Worm (Caenorhabditis elegans) whole organism, L1 larva: ENCODE measurements around the gene hum-4.
A peak's percentile ranks its signal among the peaks of the same experiment; 100 is the strongest.

Experiments used
- C04F5.9 ChIP-seq: sonication (generic microtip); optimal IDR thresholded peaks from 2 replicates; lab custom pipeline; 2016; ENCODE audit warnings: missing genetic modification characterization, missing compliant biosample characterization
- C16A3.4 ChIP-seq: fragments of 150-350 bp; optimal IDR thresholded peaks from 2 replicates; lab custom pipeline; 2014; ENCODE audit warnings: missing biosample characterization, missing genetic modification characterization
- C34B4.2 ChIP-seq: sonication (generic microtip); optimal IDR thresholded peaks from 2 replicates; lab custom pipeline; 2017; ENCODE audit warnings: mild to moderate bottlenecking, missing genetic modification characterization, missing compliant biosample characterization
- aha-1 ChIP-seq: fragments of 150-350 bp; optimal IDR thresholded peaks from 2 replicates; lab custom pipeline; 2014; ENCODE audit warnings: missing biosample characterization, missing genetic modification characterization
- alr-1 ChIP-seq: fragments of 200-800 bp; sonication (Bioruptor generic); optimal IDR thresholded peaks from 2 replicates; lab custom pipeline; 2018; ENCODE audit warnings: borderline replicate concordance, mild to moderate bottlenecking, missing genetic modification characterization, missing compliant biosample characterization
- aly-2 ChIP-seq: fragments of 150-350 bp; optimal IDR thresholded peaks from 2 replicates; lab custom pipeline; 2014; ENCODE audit warnings: missing biosample characterization, missing genetic modification characterization
- blmp-1 ChIP-seq: fragments of 150-350 bp; optimal IDR thresholded peaks from 2 replicates; lab custom pipeline; 2014; ENCODE audit warnings: missing biosample characterization, missing genetic modification characterization
- ceh-63 ChIP-seq: fragments of 200-800 bp; sonication (Bioruptor generic); optimal IDR thresholded peaks from 2 replicates; lab custom pipeline; 2018; ENCODE audit warnings: mild to moderate bottlenecking, missing genetic modification characterization, missing compliant biosample characterization
- ceh-8 ChIP-seq: fragments of 200-800 bp; sonication (Bioruptor generic); optimal IDR thresholded peaks from 2 replicates; lab custom pipeline; 2018; ENCODE audit warnings: mild to moderate bottlenecking, missing genetic modification characterization, moderate library complexity, missing compliant biosample characterization
- ceh-90 ChIP-seq: sonication (generic microtip); optimal IDR thresholded peaks from 2 replicates; lab custom pipeline; 2016; ENCODE audit warnings: missing genetic modification characterization, missing compliant biosample characterization
- dpl-1 ChIP-seq, 3 experiments: fragments of 150-350 bp in 2 of 3; sonication (generic microtip) in 1 of 3; optimal IDR thresholded peaks; 2 replicates each; lab custom pipeline; 2014 to 2017; ENCODE audit warnings: missing biosample characterization in 3 of 3, missing genetic modification characterization in 3 of 3, missing genetic modification reagents in 3 of 3
- dsc-1 ChIP-seq: sonication (generic microtip); optimal IDR thresholded peaks from 2 replicates; lab custom pipeline; 2016; ENCODE audit warnings: mild to moderate bottlenecking, missing genetic modification characterization, missing compliant biosample characterization
- efl-1 ChIP-seq, 4 experiments: fragments of 150-350 bp; optimal IDR thresholded peaks in 3 of 4; peaks in 1 of 4; 1 replicate in 1 of 4; 2 replicates in 3 of 4; lab custom pipeline; 2014; ENCODE audit warnings: missing biosample characterization in 2 of 4, missing genetic modification characterization in 2 of 4, missing genetic modification reagents in 2 of 4
- elt-2 ChIP-seq: sonication (generic microtip); optimal IDR thresholded peaks from 2 replicates; lab custom pipeline; 2016; ENCODE audit warnings: missing genetic modification characterization, mild to moderate bottlenecking, inconsistent platforms, missing compliant biosample characterization, missing genetic modification reagents
- elt-3 ChIP-seq, 6 experiments: fragments of 150-350 bp in 1 of 6; sonication (generic microtip); optimal IDR thresholded peaks; 2 replicates each; lab custom pipeline; 2017 to 2018; ENCODE audit warnings: missing biosample characterization in 6 of 6, missing genetic modification characterization in 6 of 6, inconsistent platforms in 1 of 6
- ets-5 ChIP-seq: fragments of 200-800 bp; sonication (Bioruptor generic); IDR thresholded peaks from 2 replicates; pipeline ENCODE4 v1.3.6; 2022; ENCODE audit warnings: missing genetic modification characterization, missing compliant biosample characterization
- fkh-8 ChIP-seq: sonication (generic microtip); optimal IDR thresholded peaks from 2 replicates; lab custom pipeline; 2016; ENCODE audit warnings: mild to moderate bottlenecking, missing genetic modification characterization, missing compliant biosample characterization
- fos-1 ChIP-seq: fragments of 150-350 bp; optimal IDR thresholded peaks from 2 replicates; lab custom pipeline; 2014; ENCODE audit warnings: missing biosample characterization, missing genetic modification characterization
- grh-1 ChIP-seq: fragments of 200-800 bp; sonication (Bioruptor generic); IDR thresholded peaks from 2 replicates; pipeline ENCODE4 v1.3.6; 2022; ENCODE audit warnings: missing genetic modification reagents, missing genetic modification characterization, missing compliant biosample characterization
- hlh-4 ChIP-seq: sonication (generic microtip); optimal IDR thresholded peaks from 2 replicates; lab custom pipeline; 2016; ENCODE audit warnings: mild to moderate bottlenecking, missing genetic modification characterization, missing compliant biosample characterization
- hpl-2 ChIP-seq: fragments of 150-350 bp; optimal IDR thresholded peaks from 2 replicates; lab custom pipeline; 2014; ENCODE audit warnings: missing biosample characterization, missing genetic modification reagents, missing genetic modification characterization
- irx-1 ChIP-seq: sonication (generic microtip); optimal IDR thresholded peaks from 2 replicates; lab custom pipeline; 2016; ENCODE audit warnings: missing genetic modification characterization, missing compliant biosample characterization
- jun-1 ChIP-seq: fragments of 150-350 bp; optimal IDR thresholded peaks from 2 replicates; lab custom pipeline; 2014; ENCODE audit warnings: missing biosample characterization, missing genetic modification reagents, missing genetic modification characterization
- lin-39 ChIP-seq: fragments of 150-350 bp; optimal IDR thresholded peaks from 2 replicates; lab custom pipeline; 2014; ENCODE audit warnings: missing biosample characterization, missing genetic modification reagents, missing genetic modification characterization
- lir-3 ChIP-seq: sonication (generic microtip); optimal IDR thresholded peaks from 2 replicates; lab custom pipeline; 2016; ENCODE audit warnings: mild to moderate bottlenecking, missing genetic modification characterization, moderate library complexity, missing compliant biosample characterization; ENCODE audit not compliant: poor library complexity
- mab-9 ChIP-seq: fragments of 200-800 bp; sonication (Bioruptor generic); IDR thresholded peaks from 2 replicates; pipeline ENCODE4 v1.3.6; 2022; ENCODE audit warnings: missing genetic modification reagents, missing genetic modification characterization, missing compliant biosample characterization
- mdl-1 ChIP-seq, 2 experiments: fragments of 150-350 bp; optimal IDR thresholded peaks; 2 replicates each; lab custom pipeline; 2014 to 2017; ENCODE audit warnings: missing biosample characterization in 2 of 2, missing genetic modification characterization in 2 of 2, inconsistent platforms in 1 of 2
- nhr-11 ChIP-seq: fragments of 150-350 bp; optimal IDR thresholded peaks from 2 replicates; lab custom pipeline; 2014; ENCODE audit warnings: missing biosample characterization, missing genetic modification characterization
- nhr-12 ChIP-seq: sonication (generic microtip); optimal IDR thresholded peaks from 2 replicates; lab custom pipeline; 2017; ENCODE audit warnings: missing biosample characterization, missing genetic modification characterization
- nhr-19 ChIP-seq: fragments of 200-800 bp; sonication (Bioruptor generic); conservative IDR thresholded peaks from 2 replicates; pipeline ENCODE4 v1.3.6; 2022; ENCODE audit warnings: missing genetic modification characterization, missing compliant biosample characterization
- nhr-20 ChIP-seq: sonication (generic microtip); optimal IDR thresholded peaks from 2 replicates; lab custom pipeline; 2016; ENCODE audit warnings: mild to moderate bottlenecking, missing genetic modification characterization, missing compliant biosample characterization
- nhr-28 ChIP-seq: fragments of 150-350 bp; optimal IDR thresholded peaks from 2 replicates; lab custom pipeline; 2014; ENCODE audit warnings: missing biosample characterization, missing genetic modification characterization
- nhr-76 ChIP-seq: sonication (generic microtip); optimal IDR thresholded peaks from 2 replicates; lab custom pipeline; 2017; ENCODE audit warnings: missing biosample characterization, missing genetic modification characterization
- nhr-77 ChIP-seq: fragments of 150-350 bp; optimal IDR thresholded peaks from 2 replicates; lab custom pipeline; 2014; ENCODE audit warnings: missing biosample characterization, missing genetic modification characterization
- nhr-85 ChIP-seq: sonication (generic microtip); peaks from one replicate; lab custom pipeline; 2016; ENCODE audit warnings: missing genetic modification characterization, inconsistent platforms, missing compliant biosample characterization
- pag-3 ChIP-seq: sonication (generic microtip); optimal IDR thresholded peaks from 2 replicates; lab custom pipeline; 2017; ENCODE audit warnings: missing genetic modification characterization, mild to moderate bottlenecking, missing compliant biosample characterization, antibody characterized with exemption, borderline replicate concordance; ENCODE audit not compliant: insufficient read depth
- pax-3 ChIP-seq: fragments of 200-800 bp; sonication (Bioruptor generic); optimal IDR thresholded peaks from 2 replicates; lab custom pipeline; 2018; ENCODE audit warnings: mild to moderate bottlenecking, missing genetic modification characterization, moderate library complexity, missing compliant biosample characterization
- pqm-1 ChIP-seq: sonication (generic microtip); optimal IDR thresholded peaks from 3 replicates; lab custom pipeline; 2017; ENCODE audit warnings: missing biosample characterization, missing genetic modification characterization
- skn-1 ChIP-seq: fragments of 150-350 bp; optimal IDR thresholded peaks from 2 replicates; lab custom pipeline; 2014; ENCODE audit warnings: missing biosample characterization, missing genetic modification characterization
- snpc-4 ChIP-seq: fragments of 150-350 bp; optimal IDR thresholded peaks from 2 replicates; lab custom pipeline; 2014; ENCODE audit warnings: missing biosample characterization, missing genetic modification characterization
- snu-23 ChIP-seq: sonication (generic microtip); optimal IDR thresholded peaks from 2 replicates; lab custom pipeline; 2016; ENCODE audit warnings: missing genetic modification characterization, missing compliant biosample characterization
- sox-4 ChIP-seq: sonication (generic microtip); optimal IDR thresholded peaks from 2 replicates; lab custom pipeline; 2016; ENCODE audit warnings: missing genetic modification characterization, missing compliant biosample characterization
- sup-37 ChIP-seq: fragments of 200-800 bp; sonication (Bioruptor generic); optimal IDR thresholded peaks from 2 replicates; lab custom pipeline; 2018; ENCODE audit warnings: mild to moderate bottlenecking, missing genetic modification characterization, missing compliant biosample characterization
- swsn-7 ChIP-seq: sonication (generic microtip); optimal IDR thresholded peaks from 2 replicates; lab custom pipeline; 2016; ENCODE audit warnings: missing genetic modification characterization, missing compliant biosample characterization
- tbx-2 ChIP-seq: sonication (generic microtip); optimal IDR thresholded peaks from 2 replicates; lab custom pipeline; 2016; ENCODE audit warnings: missing genetic modification characterization, missing compliant biosample characterization
- unc-130 ChIP-seq: fragments of 150-350 bp; optimal IDR thresholded peaks from 2 replicates; lab custom pipeline; 2017; ENCODE audit warnings: missing biosample characterization, missing genetic modification characterization, inconsistent platforms
- unc-62 ChIP-seq: fragments of 150-350 bp; optimal IDR thresholded peaks from 2 replicates; lab custom pipeline; 2014; ENCODE audit warnings: missing biosample characterization, missing genetic modification reagents, missing genetic modification characterization
- unc-98 ChIP-seq: fragments of 200-800 bp; sonication (Bioruptor generic); IDR thresholded peaks from 2 replicates; pipeline ENCODE4 v1.3.6; 2022; ENCODE audit warnings: missing genetic modification characterization, missing compliant biosample characterization
- vab-15 ChIP-seq: sonication (generic microtip); optimal IDR thresholded peaks from 2 replicates; lab custom pipeline; 2017; ENCODE audit warnings: missing genotype, mild to moderate bottlenecking, missing genetic modification characterization, missing compliant biosample characterization
- zag-1 ChIP-seq: fragments of 150-350 bp; optimal IDR thresholded peaks from 2 replicates; lab custom pipeline; 2014; ENCODE audit warnings: missing biosample characterization, missing genetic modification characterization

hum-4 gene

ce11 chrX:11474605-11475385 is 41.4 kb upstream of the hum-4 start (continued):
- TF ChIP-seq vab-15 (no peak), nhr-20 (tag; lab: Kevin White, UChicago) (peak; percentile 39)

ce11 chrX:11474149-11474585 is 40.8 kb upstream of the hum-4 start:
- no peak for TF ChIP-seq unc-62
- TF ChIP-seq dsc-1 (tag; lab: Kevin White, UChicago): no peak
- TF ChIP-seq fkh-8 (tag; lab: Kevin White, UChicago): no peak
- TF ChIP-seq mdl-1 (tag; optimal IDR thresholded peaks at IDR 0.05; lab: Kevin White, UChicago): no peak
- TF ChIP-seq ceh-90 (tag; lab: Kevin White, UChicago): no peak
- no peak for TF ChIP-seq C04F5.9 (tag; lab: Kevin White, UChicago)
- TF ChIP-seq dpl-1 (GFP tag; optimal IDR thresholded peaks at IDR 0.05; lab: Kevin White, UChicago): no peak
- TF ChIP-seq grh-1 (GFP tag; lab: Robert Waterston, UW): no peak
- no peak for TF ChIP-seq ceh-8 (GFP tag; lab: Kevin White, UChicago)
- TF ChIP-seq zag-1: no peak
- peak; percentile 9 for TF ChIP-seq snu-23 (GFP tag; lab: Kevin White, UChicago)
- no peak for TF ChIP-seq nhr-11 (tag; lab: Kevin White, UChicago)
- TF ChIP-seq snpc-4: no peak
- no peak for TF ChIP-seq lir-3
- no peak for TF ChIP-seq lin-39 (tag; lab: Kevin White, UChicago)
- no peak for TF ChIP-seq nhr-19 (GFP tag; lab: Robert Waterston, UW)
- no peak for TF ChIP-seq aha-1 (tag; lab: Kevin White, UChicago)
- no peak for TF ChIP-seq C16A3.4 (tag; lab: Kevin White, UChicago)
- TF ChIP-seq swsn-7: no peak
- no peak for TF ChIP-seq hpl-2 (GFP tag; lab: Kevin White, UChicago)
- TF ChIP-seq jun-1 (tag; lab: Kevin White, UChicago): no peak
- no peak for TF ChIP-seq elt-2
- no peak for TF ChIP-seq fos-1 (tag; lab: Kevin White, UChicago)
- TF ChIP-seq ceh-63 (GFP tag; lab: Kevin White, UChicago): no peak
- TF ChIP-seq elt-3 (tag; optimal IDR thresholded peaks at IDR 0.05; lab: Kevin White, UChicago): peak in 1 of 6 experiments; percentile 47
- TF ChIP-seq alr-1 (tag; lab: Kevin White, UChicago): no peak
- TF ChIP-seq pqm-1: no peak
- TF ChIP-seq unc-98 (GFP tag; lab: Robert Waterston, UW): no peak
- TF ChIP-seq nhr-12 (tag; lab: Kevin White, UChicago): no peak
- no peak for TF ChIP-seq nhr-28
- no peak for TF ChIP-seq C34B4.2 (tag; lab: Kevin White, UChicago)
- peak; percentile 24 for TF ChIP-seq skn-1 (tag; lab: Kevin White, UChicago)
- TF ChIP-seq hlh-4 (tag; lab: Kevin White, UChicago): no peak
- TF ChIP-seq ets-5 (GFP tag; lab: Robert Waterston, UW): no peak
- TF ChIP-seq mab-9 (GFP tag; lab: Robert Waterston, UW): no peak
- TF ChIP-seq unc-130 (tag; lab: Kevin White, UChicago): no peak
- no peak for TF ChIP-seq efl-1 (optimal IDR thresholded peaks at IDR 0.05; lab: Kevin White, UChicago)
- TF ChIP-seq efl-1 (GFP tag; optimal IDR thresholded peaks at IDR 0.05 in 1 of 2; lab: Kevin White, UChicago): no peak
- TF ChIP-seq irx-1: no peak
- no peak for TF ChIP-seq vab-15
- TF ChIP-seq sup-37 (GFP tag; lab: Kevin White, UChicago): no peak
- TF ChIP-seq nhr-85: peak; percentile 87
- TF ChIP-seq pag-3: no peak
- TF ChIP-seq tbx-2 (tag; lab: Kevin White, UChicago): no peak
- TF ChIP-seq sox-4 (tag; lab: Kevin White, UChicago): no peak
- no peak for TF ChIP-seq aly-2 (tag; lab: Kevin White, UChicago)
- no peak for TF ChIP-seq pax-3 (tag; lab: Kevin White, UChicago)
- TF ChIP-seq blmp-1: peak; percentile 67
- no peak for TF ChIP-seq nhr-76 (tag; lab: Kevin White, UChicago)
- no peak for TF ChIP-seq nhr-77 (tag; lab: Kevin White, UChicago)
